Fruit fly (Drosophila melanogaster) whole organism, adult: ENCODE measurements around the gene CG42494.

Experiments
- CG12768 ChIP-seq: fragments of 200-800 bp; sonication (Bioruptor generic); optimal IDR thresholded peaks from 2 replicates; lab custom pipeline; 2017; ENCODE audit warnings: missing biosample characterization, missing genetic modification characterization, mild to moderate bottlenecking, moderate library complexity, missing genetic modification reagents
- CG5204 ChIP-seq: fragments of 200-800 bp; sonication (Bioruptor generic); optimal IDR thresholded peaks from 2 replicates; lab custom pipeline; 2016; ENCODE audit warnings: missing biosample characterization, missing genetic modification characterization
- CG7045 ChIP-seq: fragments of 200-800 bp; sonication (Bioruptor generic); optimal IDR thresholded peaks from 2 replicates; lab custom pipeline; 2017; ENCODE audit warnings: missing biosample characterization, mild to moderate bottlenecking, missing genetic modification characterization
- CG7101 ChIP-seq: fragments of 200-800 bp; sonication (Bioruptor generic); optimal IDR thresholded peaks from 2 replicates; lab custom pipeline; 2018; ENCODE audit warnings: missing biosample characterization, mild to moderate bottlenecking, missing genetic modification characterization, moderate library complexity
- Clk ChIP-seq: fragments of 200-800 bp; sonication (Bioruptor generic); optimal IDR thresholded peaks from 2 replicates; lab custom pipeline; 2017; ENCODE audit warnings: missing biosample characterization, missing genetic modification characterization
- Crg-1 ChIP-seq: fragments of 200-800 bp; sonication (Bioruptor generic); optimal IDR thresholded peaks from 2 replicates; lab custom pipeline; 2016; ENCODE audit warnings: missing biosample characterization, missing genetic modification characterization
- Hr96 ChIP-seq: fragments of 200-800 bp; sonication (Bioruptor generic); optimal IDR thresholded peaks from 2 replicates; lab custom pipeline; 2016; ENCODE audit warnings: missing biosample characterization, missing genetic modification characterization
- bab1 ChIP-seq: fragments of 200-800 bp; sonication (Bioruptor generic); optimal IDR thresholded peaks from 3 replicates; lab custom pipeline; 2019; ENCODE audit warnings: missing biosample characterization, mild to moderate bottlenecking, missing genetic modification characterization, moderate library complexity
- cnc ChIP-seq, 2 experiments: fragments of >200 bp; optimal IDR thresholded peaks; 2 replicates each; lab custom pipeline; 2017
- kay ChIP-seq: fragments of 200-800 bp; sonication (Bioruptor generic); peaks from one replicate; lab custom pipeline; 2016; ENCODE audit warnings: missing biosample characterization, missing genetic modification characterization, borderline replicate concordance
- ovo ChIP-seq: fragments of 200-800 bp; sonication (Bioruptor generic); optimal IDR thresholded peaks from 2 replicates; lab custom pipeline; 2016; ENCODE audit warnings: missing biosample characterization, missing genetic modification characterization
- pad ChIP-seq: fragments of 200-800 bp; sonication (Bioruptor generic); optimal IDR thresholded peaks from 3 replicates; lab custom pipeline; 2017; ENCODE audit warnings: missing biosample characterization, missing genetic modification characterization, mild to moderate bottlenecking, moderate library complexity, missing genetic modification reagents
- toe ChIP-seq: fragments of 200-800 bp; sonication (Bioruptor generic); optimal IDR thresholded peaks from 2 replicates; lab custom pipeline; 2016; ENCODE audit warnings: missing biosample characterization, missing genetic modification characterization

DNA sequence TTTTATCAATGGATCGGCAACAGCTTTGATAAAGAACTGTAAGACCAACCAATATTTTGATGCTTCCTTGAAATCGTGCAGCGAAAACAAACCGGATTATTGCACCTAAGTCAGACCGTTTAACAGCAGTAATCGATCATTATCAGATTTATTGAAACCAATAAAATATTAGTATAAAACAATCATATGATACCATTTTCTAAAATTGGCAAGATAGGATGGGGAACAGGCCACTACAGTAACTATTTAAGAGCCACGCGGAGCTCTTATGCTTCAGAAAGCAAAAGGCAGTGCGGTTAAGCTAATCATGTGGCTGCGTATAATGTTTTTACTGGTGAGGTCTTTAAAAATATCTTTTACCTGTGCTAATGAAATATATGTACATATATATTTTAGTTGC lies 2.2 kb downstream of the CG42494 start, which contains the start of gene CG32284:
- TF ChIP-seq Hr96, result no peak
- TF ChIP-seq Clk (GFP tag; lab: Kevin White, UChicago), result no peak
- TF ChIP-seq CG7045 (GFP tag; lab: Kevin White, UChicago), result no peak
- TF ChIP-seq cnc (optimal IDR thresholded peaks at IDR 0.05; lab: Kevin White, UChicago), result no peak
- TF ChIP-seq ovo (GFP tag; lab: Kevin White, UChicago), result no peak
- no peak for TF ChIP-seq bab1 (GFP tag; lab: Kevin White, UChicago)
- no peak for TF ChIP-seq CG7101 (tag; lab: Kevin White, UChicago)
- TF ChIP-seq Crg-1 (GFP tag; lab: Kevin White, UChicago), result no peak
- TF ChIP-seq kay (GFP tag; lab: Kevin White, UChicago), result no peak
- TF ChIP-seq toe (GFP tag; lab: Kevin White, UChicago), result no peak
- no peak for TF ChIP-seq pad (GFP tag; lab: Kevin White, UChicago)
- TF ChIP-seq CG5204, result no peak
- no peak for TF ChIP-seq CG12768 (GFP tag; lab: Kevin White, UChicago)
